Worm (Caenorhabditis elegans): ENCODE data around the gene F56A8.5.

Gene F56A8.5

ce11 chrIII:13246265-13246664 lies 19.4 kb upstream of the F56A8.5 start, which contains the start of gene anoh-1:
Gene anoh-1 (plus strand): TSS chrIII:13246565.
- no peak for TF ChIP-seq lin-14 (GFP tag; optimal IDR thresholded peaks at IDR 0.05)
- no peak for TF ChIP-seq ceh-90 (tag; optimal IDR thresholded peaks at IDR 0.05)
- TF ChIP-seq irx-1 (tag; optimal IDR thresholded peaks at IDR 0.05): no peak
- no peak for TF ChIP-seq ztf-11 (tag; optimal IDR thresholded peaks at IDR 0.05)
- TF ChIP-seq nhr-47 (tag; optimal IDR thresholded peaks at IDR 0.05): no peak
- TF ChIP-seq sup-37 (GFP tag; optimal IDR thresholded peaks at IDR 0.05): no peak
- TF ChIP-seq mep-1 (tag; optimal IDR thresholded peaks at IDR 0.05): no peak
- no peak for TF ChIP-seq pax-3 (tag; optimal IDR thresholded peaks at IDR 0.05)
- TF ChIP-seq C34B4.2 (tag; optimal IDR thresholded peaks at IDR 0.05): no peak
- TF ChIP-seq ceh-63 (GFP tag; optimal IDR thresholded peaks at IDR 0.05): no peak
- TF ChIP-seq unc-30 (tag; optimal IDR thresholded peaks at IDR 0.05): no peak
- TF ChIP-seq ceh-88 (GFP tag; IDR thresholded peaks at IDR 0.05): no peak
- no peak for TF ChIP-seq fkh-10 (GFP tag; optimal IDR thresholded peaks at IDR 0.05)
- no peak for TF ChIP-seq ets-5 (GFP tag; IDR thresholded peaks at IDR 0.05)
- TF ChIP-seq zag-1 (tag; optimal IDR thresholded peaks at IDR 0.05): no peak
- no peak for TF ChIP-seq unc-86 (tag; optimal IDR thresholded peaks at IDR 0.05)
- TF ChIP-seq hpl-2 (GFP tag; optimal IDR thresholded peaks at IDR 0.05): no peak
- no peak for TF ChIP-seq swsn-7 (tag; optimal IDR thresholded peaks at IDR 0.05)

- TF ChIP-seq lin-35 (GFP tag; optimal IDR thresholded peaks at IDR 0.05) (no peak), nhr-90 (tag; optimal IDR thresholded peaks at IDR 0.05; ENCODE audit: poor library complexity) (no peak), C34B4.2 (tag; optimal IDR thresholded peaks at IDR 0.05) (no peak), ets-5 (GFP tag; IDR thresholded peaks at IDR 0.05) (no peak), nhr-77 (tag; optimal IDR thresholded peaks at IDR 0.05) (no peak), pax-3 (tag; optimal IDR thresholded peaks at IDR 0.05) (no peak), nhr-76 (tag; optimal IDR thresholded peaks at IDR 0.05) (no peak), fkh-8 (tag; optimal IDR thresholded peaks at IDR 0.05) (no peak), nhr-12 (tag; optimal IDR thresholded peaks at IDR 0.05) (no peak), sup-37 (GFP tag; optimal IDR thresholded peaks at IDR 0.05) (no peak), nhr-19 (GFP tag; conservative IDR thresholded peaks at IDR 0.05) (no peak), unc-86 (tag; optimal IDR thresholded peaks at IDR 0.05) (no peak), lin-15B (tag; optimal IDR thresholded peaks at IDR 0.05) (no peak)
Observed at ce11 chrIII:13254178-13254725, 11.4 kb upstream of the F56A8.5 start, which contains the start of gene F56A8.9. Gene F56A8.9 (plus strand): TSS chrIII:13254675.

ce11 chrIII:13256438-13256928 lies 9.2 kb upstream of the F56A8.5 start, which contains the start of gene F56A8.3:
Gene F56A8.3 (plus strand): TSS chrIII:13256878.
- TF ChIP-seq zag-1 (tag; optimal IDR thresholded peaks at IDR 0.05) (no peak), unc-86 (tag; optimal IDR thresholded peaks at IDR 0.05) (peak; percentile 19), xbp-1 (tag; optimal IDR thresholded peaks at IDR 0.05) (peak; percentile 70), efl-1 (optimal IDR thresholded peaks at IDR 0.05) (peak; percentile 99 to 100), efl-1 (GFP tag; optimal IDR thresholded peaks at IDR 0.05 in 1 of 2) (peak; percentile 99 to 100), isw-1 (GFP tag; IDR thresholded peaks at IDR 0.05) (peak; percentile 50), F16B12.6 (tag; optimal IDR thresholded peaks at IDR 0.05) (peak; percentile 47), nhr-84 (tag; optimal IDR thresholded peaks at IDR 0.05) (no peak), hpl-2 (GFP tag; optimal IDR thresholded peaks at IDR 0.05) (peak; percentile 31), rnt-1 (tag; optimal IDR thresholded peaks at IDR 0.05) (peak; percentile 81), alr-1 (tag; optimal IDR thresholded peaks at IDR 0.05; ENCODE audit: borderline replicate concordance) (no peak), mab-9 (GFP tag; IDR thresholded peaks at IDR 0.05) (no peak), ces-1 (GFP tag; optimal IDR thresholded peaks at IDR 0.05) (no peak), mef-2 (tag; optimal IDR thresholded peaks at IDR 0.05) (no peak), ceh-88 (GFP tag; IDR thresholded peaks at IDR 0.05) (no peak), ceh-82 (tag; optimal IDR thresholded peaks at IDR 0.05) (peak; percentile 52 to 76 (median 58)), lin-13 (GFP tag; optimal IDR thresholded peaks at IDR 0.05) (peak; percentile 55), nhr-76 (tag; optimal IDR thresholded peaks at IDR 0.05) (no peak), efl-3 (GFP tag; optimal IDR thresholded peaks at IDR 0.05) (no peak), lin-39 (tag; optimal IDR thresholded peaks at IDR 0.05) (peak; percentile 82), ama-1 (optimal IDR thresholded peaks at IDR 0.05) (peak; percentile 49), ztf-11 (tag; optimal IDR thresholded peaks at IDR 0.05) (no peak), unc-30 (tag; optimal IDR thresholded peaks at IDR 0.05) (no peak), ztf-4 (tag; optimal IDR thresholded peaks at IDR 0.05) (peak; percentile 65), mep-1 (tag; optimal IDR thresholded peaks at IDR 0.05) (peak; percentile 75), unc-98 (GFP tag; IDR thresholded peaks at IDR 0.05) (no peak), pqm-1 (tag; optimal IDR thresholded peaks at IDR 0.05) (no peak), fkh-10 (GFP tag; optimal IDR thresholded peaks at IDR 0.05) (no peak), elt-2 (tag; optimal IDR thresholded peaks at IDR 0.05) (no peak), tlp-1 (tag; optimal IDR thresholded peaks at IDR 0.05) (no peak), nhr-77 (tag; optimal IDR thresholded peaks at IDR 0.05) (peak; percentile 39), C16A3.4 (tag; optimal IDR thresholded peaks at IDR 0.05) (peak; percentile 75)
